Fruit fly (Drosophila melanogaster) whole organism, adult: ENCODE results near the gene futsch.

Source experiments
- CG11617 ChIP-seq: fragments of 200-800 bp; sonication (Bioruptor generic); optimal IDR thresholded peaks from 2 replicates; lab custom pipeline; 2017; ENCODE audit warnings: mild to moderate bottlenecking, missing biosample characterization, missing genetic modification reagents, missing genetic modification characterization
- CG12768 ChIP-seq: fragments of 200-800 bp; sonication (Bioruptor generic); optimal IDR thresholded peaks from 2 replicates; lab custom pipeline; 2017; ENCODE audit warnings: missing biosample characterization, missing genetic modification characterization, mild to moderate bottlenecking, moderate library complexity, missing genetic modification reagents
- CG14711 ChIP-seq: fragments of 200-800 bp; sonication (Bioruptor generic); optimal IDR thresholded peaks from 2 replicates; lab custom pipeline; 2018; ENCODE audit warnings: missing biosample characterization, mild to moderate bottlenecking, missing genetic modification characterization, moderate library complexity
- CG1620 ChIP-seq: fragments of 200-800 bp; sonication (Bioruptor generic); optimal IDR thresholded peaks from 2 replicates; lab custom pipeline; 2016; ENCODE audit warnings: missing biosample characterization, missing genetic modification characterization
- CG33017 ChIP-seq: fragments of 200-800 bp; sonication (Bioruptor generic); optimal IDR thresholded peaks from 2 replicates; lab custom pipeline; 2018; ENCODE audit warnings: missing biosample characterization, mild to moderate bottlenecking, missing genetic modification characterization, moderate library complexity
- CG5204 ChIP-seq: fragments of 200-800 bp; sonication (Bioruptor generic); optimal IDR thresholded peaks from 2 replicates; lab custom pipeline; 2016; ENCODE audit warnings: missing biosample characterization, missing genetic modification characterization
- CG7045 ChIP-seq: fragments of 200-800 bp; sonication (Bioruptor generic); optimal IDR thresholded peaks from 2 replicates; lab custom pipeline; 2017; ENCODE audit warnings: missing biosample characterization, mild to moderate bottlenecking, missing genetic modification characterization
- CG7101 ChIP-seq: fragments of 200-800 bp; sonication (Bioruptor generic); optimal IDR thresholded peaks from 2 replicates; lab custom pipeline; 2018; ENCODE audit warnings: missing biosample characterization, mild to moderate bottlenecking, missing genetic modification characterization, moderate library complexity
- Clk ChIP-seq: fragments of 200-800 bp; sonication (Bioruptor generic); optimal IDR thresholded peaks from 2 replicates; lab custom pipeline; 2017; ENCODE audit warnings: missing biosample characterization, missing genetic modification characterization
- Crg-1 ChIP-seq: fragments of 200-800 bp; sonication (Bioruptor generic); optimal IDR thresholded peaks from 2 replicates; lab custom pipeline; 2016; ENCODE audit warnings: missing biosample characterization, missing genetic modification characterization
- Hr96 ChIP-seq: fragments of 200-800 bp; sonication (Bioruptor generic); optimal IDR thresholded peaks from 2 replicates; lab custom pipeline; 2016; ENCODE audit warnings: missing biosample characterization, missing genetic modification characterization
- Mnt ChIP-seq: fragments of 200-800 bp; sonication (Bioruptor generic); optimal IDR thresholded peaks from 2 replicates; lab custom pipeline; 2016; ENCODE audit warnings: missing biosample characterization, mild to moderate bottlenecking, missing genetic modification characterization
- bab1 ChIP-seq: fragments of 200-800 bp; sonication (Bioruptor generic); optimal IDR thresholded peaks from 3 replicates; lab custom pipeline; 2019; ENCODE audit warnings: missing biosample characterization, mild to moderate bottlenecking, missing genetic modification characterization, moderate library complexity
- cic ChIP-seq: fragments of 200-800 bp; sonication (Bioruptor generic); optimal IDR thresholded peaks from 2 replicates; lab custom pipeline; 2017; ENCODE audit warnings: missing biosample characterization, mild to moderate bottlenecking, missing genetic modification characterization, moderate library complexity
- cnc ChIP-seq, 2 experiments: fragments of >200 bp; optimal IDR thresholded peaks; 2 replicates each; lab custom pipeline; 2017
- kay ChIP-seq: fragments of 200-800 bp; sonication (Bioruptor generic); peaks from one replicate; lab custom pipeline; 2016; ENCODE audit warnings: missing biosample characterization, missing genetic modification characterization, borderline replicate concordance
- ovo ChIP-seq: fragments of 200-800 bp; sonication (Bioruptor generic); optimal IDR thresholded peaks from 2 replicates; lab custom pipeline; 2016; ENCODE audit warnings: missing biosample characterization, missing genetic modification characterization
- pad ChIP-seq: fragments of 200-800 bp; sonication (Bioruptor generic); optimal IDR thresholded peaks from 3 replicates; lab custom pipeline; 2017; ENCODE audit warnings: missing biosample characterization, missing genetic modification characterization, mild to moderate bottlenecking, moderate library complexity, missing genetic modification reagents
- tj ChIP-seq: fragments of 200-800 bp; sonication (Bioruptor generic); optimal IDR thresholded peaks from 3 replicates; lab custom pipeline; 2017; ENCODE audit warnings: missing biosample characterization, mild to moderate bottlenecking, missing genetic modification characterization, moderate library complexity
- toe ChIP-seq: fragments of 200-800 bp; sonication (Bioruptor generic); optimal IDR thresholded peaks from 2 replicates; lab custom pipeline; 2016; ENCODE audit warnings: missing biosample characterization, missing genetic modification characterization

Gene futsch

dm6 chrX:1408964-1409363 is at the start of gene futsch:
Gene futsch, plus strand, starts transcription at chrX:1409069.
- no peak for TF ChIP-seq CG12768 (GFP tag; lab: Kevin White, UChicago)
- no peak for TF ChIP-seq toe (GFP tag; lab: Kevin White, UChicago)
- no peak for TF ChIP-seq cnc (optimal IDR thresholded peaks at IDR 0.05; lab: Kevin White, UChicago)
- TF ChIP-seq Hr96, result no peak
- no peak for TF ChIP-seq CG11617 (GFP tag; lab: Kevin White, UChicago)
- TF ChIP-seq Clk (GFP tag; lab: Kevin White, UChicago), result no peak
- no peak for TF ChIP-seq bab1 (GFP tag; lab: Kevin White, UChicago)
- no peak for TF ChIP-seq CG7101 (tag; lab: Kevin White, UChicago)
- TF ChIP-seq CG14711, result no peak
- TF ChIP-seq CG5204 (GFP tag; lab: Kevin White, UChicago), result no peak
- TF ChIP-seq Mnt (GFP tag; lab: Kevin White, UChicago), result no peak
- no peak for TF ChIP-seq CG33017 (tag; lab: Kevin White, UChicago)
- no peak for TF ChIP-seq Crg-1
- TF ChIP-seq pad (GFP tag; lab: Kevin White, UChicago), result no peak
- no peak for TF ChIP-seq CG7045 (GFP tag; lab: Kevin White, UChicago)

- no peak for TF ChIP-seq kay (GFP tag; lab: Kevin White, UChicago)
- TF ChIP-seq Hr96, result no peak
- TF ChIP-seq Crg-1, result no peak
- TF ChIP-seq CG7045 (GFP tag; lab: Kevin White, UChicago), result no peak
- TF ChIP-seq CG1620 (GFP tag; lab: Kevin White, UChicago), result no peak
- TF ChIP-seq CG33017 (tag; lab: Kevin White, UChicago), result no peak
- TF ChIP-seq CG7101 (tag; lab: Kevin White, UChicago), result no peak
- no peak for TF ChIP-seq Mnt (GFP tag; lab: Kevin White, UChicago)
- TF ChIP-seq ovo, result no peak
- no peak for TF ChIP-seq tj
- no peak for TF ChIP-seq cnc (optimal IDR thresholded peaks at IDR 0.05; lab: Kevin White, UChicago)
- no peak for TF ChIP-seq CG14711
- no peak for TF ChIP-seq cic (GFP tag; lab: Kevin White, UChicago)
- no peak for TF ChIP-seq toe (GFP tag; lab: Kevin White, UChicago)
- TF ChIP-seq Clk (GFP tag; lab: Kevin White, UChicago), result no peak
- no peak for TF ChIP-seq CG12768 (GFP tag; lab: Kevin White, UChicago)
- no peak for TF ChIP-seq CG11617 (GFP tag; lab: Kevin White, UChicago)
- no peak for TF ChIP-seq pad (GFP tag; lab: Kevin White, UChicago)
Observed at dm6 chrX:1368949-1369348, 39.9 kb upstream of the futsch start, which contains the start of gene CG14770. Gene CG14770, plus strand, starts transcription at chrX:1369249.

- TF ChIP-seq Hr96 (no peak), kay (GFP tag; lab: Kevin White, UChicago) (no peak), tj (peak; percentile 62), toe (GFP tag; lab: Kevin White, UChicago) (no peak), bab1 (GFP tag; lab: Kevin White, UChicago) (peak; percentile 57), CG14711 (peak; percentile 24), CG12768 (GFP tag; lab: Kevin White, UChicago) (no peak), Mnt (GFP tag; lab: Kevin White, UChicago) (peak; percentile 31), CG1620 (GFP tag; lab: Kevin White, UChicago) (no peak), cnc (optimal IDR thresholded peaks at IDR 0.05; lab: Kevin White, UChicago) (no peak), CG7101 (tag; lab: Kevin White, UChicago) (peak; percentile 53), cic (GFP tag; lab: Kevin White, UChicago) (no peak), Crg-1 (peak; percentile 50), pad (GFP tag; lab: Kevin White, UChicago) (no peak), ovo (no peak), CG33017 (tag; lab: Kevin White, UChicago) (no peak), CG7045 (GFP tag; lab: Kevin White, UChicago) (no peak), CG11617 (GFP tag; lab: Kevin White, UChicago) (peak; percentile 20)
Observed at dm6 chrX:1370104-1370802, 38.6 kb upstream of the futsch start, which contains the start of gene ssx. Gene ssx, plus strand, starts transcription at chrX:1370580.

dm6 chrX:1372667-1373066 is 36.2 kb upstream of the futsch start:
- TF ChIP-seq ovo, result no peak
- no peak for TF ChIP-seq cnc (optimal IDR thresholded peaks at IDR 0.05; lab: Kevin White, UChicago)
- TF ChIP-seq CG7101 (tag; lab: Kevin White, UChicago), result no peak
- no peak for TF ChIP-seq CG11617 (GFP tag; lab: Kevin White, UChicago)
- no peak for TF ChIP-seq pad (GFP tag; lab: Kevin White, UChicago)
- TF ChIP-seq CG12768 (GFP tag; lab: Kevin White, UChicago), result no peak
- TF ChIP-seq bab1 (GFP tag; lab: Kevin White, UChicago), result no peak
- TF ChIP-seq kay (GFP tag; lab: Kevin White, UChicago), result no peak
- no peak for TF ChIP-seq CG1620 (GFP tag; lab: Kevin White, UChicago)

- TF ChIP-seq tj (peak; percentile 75), kay (GFP tag; lab: Kevin White, UChicago) (no peak), cic (GFP tag; lab: Kevin White, UChicago) (peak; percentile 33), CG14711 (no peak), toe (GFP tag; lab: Kevin White, UChicago) (no peak), pad (GFP tag; lab: Kevin White, UChicago) (no peak), cnc (optimal IDR thresholded peaks at IDR 0.05; lab: Kevin White, UChicago) (no peak), CG33017 (tag; lab: Kevin White, UChicago) (no peak), bab1 (GFP tag; lab: Kevin White, UChicago) (peak; percentile 41), CG5204 (GFP tag; lab: Kevin White, UChicago) (no peak)
Observed at dm6 chrX:1375265-1375958, 33.5 kb upstream of the futsch start, which contains the start of gene AMPKalpha. Gene AMPKalpha, plus strand, starts transcription at chrX:1375536.
